Worm (Caenorhabditis elegans) whole organism, young adult: ENCODE measurements around the gene pyt-1.

Experiments
- D2030.7 ChIP-seq: fragments of 200-800 bp; sonication (Bioruptor generic); IDR thresholded peaks from 2 replicates; pipeline ENCODE4 v1.3.6; 2022; ENCODE audit warnings: missing genetic modification reagents, missing genetic modification characterization, missing compliant biosample characterization
- T26A5.8 ChIP-seq: sonication (generic microtip); optimal IDR thresholded peaks from 2 replicates; lab custom pipeline; 2016; ENCODE audit warnings: missing genetic modification characterization, missing compliant biosample characterization
- egl-18 ChIP-seq: fragments of 200-800 bp; sonication (Bioruptor generic); IDR thresholded peaks from 2 replicates; pipeline ENCODE4 v1.3.6; 2022; ENCODE audit warnings: missing genetic modification reagents, missing genetic modification characterization, missing compliant biosample characterization
- him-1 ChIP-seq: sonication (generic microtip); optimal IDR thresholded peaks from 2 replicates; lab custom pipeline; 2016; ENCODE audit warnings: missing genotype, missing genetic modification reagents, missing genetic modification characterization, missing compliant biosample characterization
- sea-2 ChIP-seq: fragments of 200-800 bp; sonication (Bioruptor generic); IDR thresholded peaks from 2 replicates; pipeline ENCODE4 v1.3.6; 2022; ENCODE audit warnings: missing genetic modification characterization, missing compliant biosample characterization
- snpc-1.3 ChIP-seq: sonication (generic microtip); optimal IDR thresholded peaks from 2 replicates; lab custom pipeline; 2017; ENCODE audit warnings: missing genetic modification characterization, mild to moderate bottlenecking, missing compliant biosample characterization, antibody characterized with exemption, moderate library complexity, missing genotype, missing genetic modification reagents; ENCODE audit not compliant: insufficient read depth
- unc-62 ChIP-seq: fragments of 150-350 bp; optimal IDR thresholded peaks from 2 replicates; lab custom pipeline; 2014; ENCODE audit warnings: missing biosample characterization, missing genetic modification reagents, missing genetic modification characterization
- ztf-28 ChIP-seq: fragments of 200-800 bp; sonication (Bioruptor generic); IDR thresholded peaks from 2 replicates; pipeline ENCODE4 v1.3.6; 2022; ENCODE audit warnings: missing genetic modification reagents, missing genetic modification characterization, missing compliant biosample characterization

ce11 chrV:10239861-10240260 lies 10.7 kb upstream of the pyt-1 start, which contains the start of gene fipr-8:
- TF ChIP-seq snpc-1.3 (tag; lab: Kevin White, UChicago), result no peak
- TF ChIP-seq D2030.7 (GFP tag; lab: Robert Waterston, UW), result no peak
- TF ChIP-seq sea-2 (GFP tag; lab: Robert Waterston, UW), result no peak
- TF ChIP-seq T26A5.8 (tag; lab: Kevin White, UChicago), result no peak
- no peak for TF ChIP-seq unc-62 (GFP tag; lab: Kevin White, UChicago)
- no peak for TF ChIP-seq egl-18 (GFP tag; lab: Robert Waterston, UW)
- no peak for TF ChIP-seq ztf-28 (GFP tag; lab: Robert Waterston, UW)
- TF ChIP-seq him-1, result no peak
